Worm (Caenorhabditis elegans): ENCODE data around the gene C28A5.6.
"Not testable (repeated sequence)": the region's sequence is repeated elsewhere in the genome, so short reads cannot be mapped to it uniquely, and the experiment has no call there.

Gene C28A5.6

DNA sequence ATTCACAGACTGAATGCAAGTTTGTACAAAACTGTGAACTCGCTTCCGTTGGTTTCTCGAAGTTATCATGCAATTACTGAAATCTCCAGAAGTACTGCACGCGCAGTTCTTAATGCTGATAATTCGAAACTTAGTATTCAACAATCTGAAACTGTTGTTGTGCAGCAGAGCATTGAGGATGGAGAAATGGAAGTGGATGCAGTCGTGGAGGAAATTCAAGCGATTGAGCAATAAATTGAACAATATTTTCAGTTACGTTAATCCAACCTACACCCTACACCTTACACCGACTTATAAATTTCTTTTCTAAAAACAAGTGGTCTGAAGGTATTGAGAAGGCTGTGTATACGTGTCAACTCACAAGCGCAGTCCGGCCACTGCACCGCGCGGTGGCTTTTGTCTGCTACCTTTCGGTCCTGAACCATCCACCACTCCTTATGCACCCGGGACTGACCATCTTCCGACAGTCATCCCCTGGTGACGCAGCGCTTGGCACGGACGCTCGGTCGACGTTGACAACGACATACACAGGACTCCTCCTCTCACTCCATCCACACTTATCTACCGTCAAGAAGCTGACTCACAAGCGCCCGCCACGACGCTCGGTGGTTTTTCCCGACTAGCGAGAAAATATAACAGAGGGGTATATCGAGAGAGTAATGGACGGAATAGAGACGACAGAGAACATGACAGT is 50.6 kb downstream of the C28A5.6 start (continued):
- TF ChIP-seq F33H1.4 (GFP tag; IDR thresholded peaks at IDR 0.05) (peak; percentile 47), die-1 (tag; optimal IDR thresholded peaks at IDR 0.05) (peak; percentile 0), B0261.1 (tag; optimal IDR thresholded peaks at IDR 0.05) (peak; percentile 67), lin-40 (tag; optimal IDR thresholded peaks at IDR 0.05) (peak; percentile 82), somi-1 (GFP tag; optimal IDR thresholded peaks at IDR 0.05) (peak; percentile 1), ceh-58 (GFP tag; IDR thresholded peaks at IDR 0.05) (0 out of 2 replicates have a peak, but pooled peaks have one; percentile 2), lin-54 (GFP tag; optimal IDR thresholded peaks at IDR 0.05) (peak; percentile 38), madf-6 (GFP tag; IDR thresholded peaks at IDR 0.05) (peak; percentile 28), cebp-1 (tag; optimal IDR thresholded peaks at IDR 0.05) (peak; percentile 54), madf-10 (tag; optimal IDR thresholded peaks at IDR 0.05) (peak; percentile 9), hmg-20 (GFP tag; IDR thresholded peaks at IDR 0.05) (peak; percentile 60), dox-1 (GFP tag; IDR thresholded peaks at IDR 0.05) (peak; percentile 94), Y53G8AR.9 (GFP tag; conservative IDR thresholded peaks at IDR 0.05) (0 out of 2 replicates have a peak, but pooled peaks have one; percentile 24), lin-35 (GFP tag; optimal IDR thresholded peaks at IDR 0.05) (peak in 1 of 3 experiments; percentile 59), snpc-4 (tag; optimal IDR thresholded peaks at IDR 0.05) (peak in 3 of 4 experiments; percentile 2 to 66 (median 65)), rpc-1 (optimal IDR thresholded peaks at IDR 0.05) (peak; percentile 63), rpc-1 (tag; optimal IDR thresholded peaks at IDR 0.05) (peak; percentile 63), ekl-4 (GFP tag; IDR thresholded peaks at IDR 0.05) (peak; percentile 52), repo-1 (tag; optimal IDR thresholded peaks at IDR 0.05) (peak; percentile 28), ztf-18 (tag; optimal IDR thresholded peaks at IDR 0.05) (peak; percentile 66), nfyb-1 (GFP tag; IDR thresholded peaks at IDR 0.05) (peak; percentile 82; the same call in 1 of the 2 replicates), ama-1 (GFP tag; optimal IDR thresholded peaks at IDR 0.05) (peak in 1 of 2 experiments; percentile 25), K12H6.12 (tag; optimal IDR thresholded peaks at IDR 0.05) (peak; percentile 88), C17E4.6 (GFP tag; IDR thresholded peaks at IDR 0.05) (peak; percentile 17; the same call in 1 of the 2 replicates), ceh-40 (GFP tag; IDR thresholded peaks at IDR 0.05) (0 out of 2 replicates have a peak, but pooled peaks have one; percentile 33), nhr-80 (tag; optimal IDR thresholded peaks at IDR 0.05) (peak; percentile 86), ZK185.1 (tag; optimal IDR thresholded peaks at IDR 0.05; ENCODE audit: poor library complexity, severe bottlenecking) (peak; percentile 78), fkh-3 (tag; optimal IDR thresholded peaks at IDR 0.05) (peak; percentile 63), K11D2.4 (GFP tag; IDR thresholded peaks at IDR 0.05) (peak; percentile 76)
- not testable (repeated sequence) for TF ChIP-seq cebp-1 (GFP tag; IDR thresholded peaks at IDR 0.05); snpc-4 (GFP tag; optimal IDR thresholded peaks at IDR 0.05); ama-1 (optimal IDR thresholded peaks at IDR 0.05)

DNA sequence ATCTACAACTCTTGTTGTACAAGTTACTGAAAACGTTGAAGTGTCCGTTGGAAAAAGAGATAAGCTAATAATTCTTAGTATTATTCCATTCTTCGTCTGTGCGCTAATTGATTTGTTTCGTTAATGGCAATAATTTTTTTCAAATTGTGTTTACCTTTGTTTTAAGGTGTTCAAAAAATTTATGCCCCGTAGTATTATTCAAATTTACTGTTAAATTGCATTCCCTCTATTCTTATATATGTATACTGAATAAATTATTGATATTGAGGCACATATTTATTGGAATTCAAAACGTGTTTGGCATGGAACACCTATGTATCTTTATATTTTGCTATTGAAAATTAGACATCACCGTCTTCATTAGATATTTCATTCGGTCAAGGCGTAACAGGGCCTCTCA is 54.4 kb downstream of the C28A5.6 start, which contains the start of gene pals-26:
Gene pals-26 (plus strand): TSS at position 301 of the 400 bp plus-strand sequence.
- TF ChIP-seq F33H1.4 (GFP tag; IDR thresholded peaks at IDR 0.05) (no peak), lsy-27 (tag; optimal IDR thresholded peaks at IDR 0.05; ENCODE audit: borderline replicate concordance, insufficient read depth) (no peak)
